Worm (Caenorhabditis elegans): Measurements from ENCODE around the gene F32D8.3.

The F32D8.3 gene

ce11 chrV:10874938-10875599 lies 11.6 kb upstream of the F32D8.3 start:
- TF ChIP-seq ces-1 (GFP tag; optimal IDR thresholded peaks at IDR 0.05) (peak; percentile 67), ceh-39 (tag; optimal IDR thresholded peaks at IDR 0.05) (no peak)

- no peak for TF ChIP-seq lin-13 (tag; optimal IDR thresholded peaks at IDR 0.05)
- no peak for TF ChIP-seq unc-62 (GFP tag; optimal IDR thresholded peaks at IDR 0.05)
- TF ChIP-seq ceh-43 (GFP tag; optimal IDR thresholded peaks at IDR 0.05) = no peak
- no peak for TF ChIP-seq ces-1 (GFP tag; optimal IDR thresholded peaks at IDR 0.05)
- no peak for TF ChIP-seq ham-2 (GFP tag; optimal IDR thresholded peaks at IDR 0.05)
- no peak for TF ChIP-seq elt-3 (tag; optimal IDR thresholded peaks at IDR 0.05)
- TF ChIP-seq blmp-1 (tag; optimal IDR thresholded peaks at IDR 0.05) = no peak
- TF ChIP-seq snpc-4 (tag; optimal IDR thresholded peaks at IDR 0.05) = no peak
Measured at ce11 chrV:10876512-10876911, 10.1 kb upstream of the F32D8.3 start.

DNA sequence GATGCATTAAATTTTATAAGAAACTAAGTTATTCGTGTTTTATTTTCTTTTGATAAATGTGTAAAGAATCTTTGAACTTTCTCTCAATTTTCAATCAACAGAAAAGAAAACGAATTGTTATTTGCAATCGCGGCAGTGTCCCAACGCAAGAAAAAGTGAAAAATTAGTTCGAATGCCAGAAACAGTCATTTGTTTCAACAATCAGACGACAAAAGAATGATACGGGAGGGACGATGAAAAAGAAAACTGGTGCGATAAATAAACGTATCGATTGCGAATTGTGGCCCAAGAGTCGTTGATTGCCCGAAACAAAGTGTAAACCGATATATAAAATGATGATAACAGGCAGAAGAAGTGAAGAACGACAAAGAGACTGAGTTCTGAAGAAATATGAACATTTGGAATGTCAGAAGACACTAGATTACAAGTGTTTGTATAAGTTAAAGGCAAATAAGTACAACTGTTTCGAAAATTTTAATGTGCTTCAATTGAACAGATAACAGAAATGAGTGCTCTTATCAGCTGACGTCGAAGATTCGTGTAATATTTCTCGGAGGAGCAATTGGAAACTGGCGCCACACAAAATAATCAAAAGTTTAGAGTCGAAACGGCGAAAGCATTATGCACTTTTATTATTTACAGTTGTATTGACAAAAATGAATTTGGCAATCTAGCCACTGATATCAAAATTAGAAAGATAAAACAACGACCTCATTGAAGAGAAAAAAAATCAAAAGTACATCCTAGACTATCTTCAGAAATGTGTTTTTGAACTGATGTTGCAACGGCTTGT lies 8.6 kb upstream of the F32D8.3 start:
- TF ChIP-seq nhr-12 (tag; optimal IDR thresholded peaks at IDR 0.05) = no peak
- no peak for TF ChIP-seq ceh-43 (GFP tag; optimal IDR thresholded peaks at IDR 0.05)
- TF ChIP-seq ceh-83 (GFP tag; optimal IDR thresholded peaks at IDR 0.05) = no peak
- TF ChIP-seq unc-62 (GFP tag; optimal IDR thresholded peaks at IDR 0.05) = no peak
- TF ChIP-seq unc-120 (tag; optimal IDR thresholded peaks at IDR 0.05; ENCODE audit: poor library complexity, severe bottlenecking) = no peak

DNA sequence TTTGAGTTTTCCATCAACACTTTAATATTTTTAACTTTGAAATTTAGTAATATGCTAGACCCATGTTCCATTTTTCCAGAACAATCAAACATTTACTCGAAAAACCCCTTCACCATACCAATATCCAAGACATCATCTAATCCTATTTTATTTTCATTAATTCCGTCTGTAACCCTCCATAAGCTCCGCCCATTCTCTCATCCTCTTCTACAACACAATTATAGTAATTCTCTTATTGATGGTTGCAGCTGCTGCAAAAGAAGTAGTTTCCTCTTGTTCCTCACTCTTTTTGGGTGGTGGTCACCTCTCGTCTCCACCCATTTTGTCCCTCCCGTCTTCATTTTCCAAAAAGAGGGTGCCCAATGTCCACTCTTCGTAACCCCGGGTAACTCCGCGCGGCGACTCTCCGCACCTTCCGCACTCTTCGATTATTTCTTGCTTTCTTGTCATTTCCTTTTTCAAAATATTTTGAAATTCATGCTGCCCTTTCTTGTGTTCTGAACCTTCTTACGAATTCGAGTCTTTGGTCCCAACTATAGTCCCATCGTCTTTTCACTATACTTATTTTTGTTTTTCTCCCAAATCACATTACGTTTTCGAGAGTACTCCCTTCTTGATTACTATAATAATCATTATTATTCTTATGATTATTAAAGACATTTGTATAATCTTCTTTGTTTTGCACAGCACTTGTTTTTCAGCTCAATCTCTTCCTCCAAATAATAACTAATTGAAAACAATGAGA lies 6.3 kb upstream of the F32D8.3 start, which contains the start of gene F32D8.1:
Gene F32D8.1 (plus strand): TSS at position 695 of the 745 bp plus-strand sequence.
- TF ChIP-seq drap-1 (GFP tag; optimal IDR thresholded peaks at IDR 0.05) = no peak
- TF ChIP-seq ces-1 (GFP tag; optimal IDR thresholded peaks at IDR 0.05) = peak; percentile 97
- no peak for TF ChIP-seq snpc-4 (tag; optimal IDR thresholded peaks at IDR 0.05)
- TF ChIP-seq nhr-12 (tag; optimal IDR thresholded peaks at IDR 0.05) = no peak
- TF ChIP-seq M03D4.4 (tag; optimal IDR thresholded peaks at IDR 0.05) = no peak
- no peak for TF ChIP-seq unc-120 (tag; optimal IDR thresholded peaks at IDR 0.05; ENCODE audit: poor library complexity, severe bottlenecking)

DNA sequence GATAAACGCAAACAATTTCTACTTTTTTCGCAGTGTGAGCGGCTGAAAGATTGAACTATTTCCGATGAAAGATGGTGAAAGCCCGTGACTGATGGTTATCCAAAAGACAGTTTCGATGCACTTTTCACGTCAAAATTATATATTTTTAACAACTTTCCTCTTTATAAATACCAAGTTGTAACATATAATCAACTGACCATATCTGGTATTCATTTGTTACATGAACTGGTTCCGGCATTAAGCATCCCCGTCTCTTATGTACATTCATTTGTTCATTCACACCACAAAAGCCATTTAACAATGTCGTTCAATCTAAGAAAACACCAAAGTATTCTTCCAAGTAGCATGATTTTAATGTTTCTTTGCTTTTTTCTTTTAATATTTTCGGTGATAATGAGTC lies 3.2 kb upstream of the F32D8.3 start, which contains the start of gene F32D8.2:
Gene F32D8.2 (plus strand): TSS at position 301 of the 400 bp plus-strand sequence.
- TF ChIP-seq hlh-1 (tag; optimal IDR thresholded peaks at IDR 0.05) (no peak), flh-1 (GFP tag; optimal IDR thresholded peaks at IDR 0.05) (no peak), zip-8 (tag; optimal IDR thresholded peaks at IDR 0.05) (no peak), elt-1 (tag; optimal IDR thresholded peaks at IDR 0.05; ENCODE audit: borderline replicate concordance, insufficient read depth) (no peak), pha-4 (tag; optimal IDR thresholded peaks at IDR 0.05) (no peak), nhr-76 (tag; optimal IDR thresholded peaks at IDR 0.05) (no peak), ztf-11 (tag; optimal IDR thresholded peaks at IDR 0.05) (no peak), unc-120 (tag; optimal IDR thresholded peaks at IDR 0.05; ENCODE audit: poor library complexity, severe bottlenecking) (no peak), blmp-1 (tag; optimal IDR thresholded peaks at IDR 0.05) (no peak), nhr-12 (tag; optimal IDR thresholded peaks at IDR 0.05) (no peak)

ce11 chrV:10887564-10887963 lies 927 bp downstream of the F32D8.3 start:
- TF ChIP-seq cnd-1 (tag; optimal IDR thresholded peaks at IDR 0.05) (no peak), unc-62 (GFP tag; optimal IDR thresholded peaks at IDR 0.05) (no peak), nhr-76 (tag; optimal IDR thresholded peaks at IDR 0.05) (no peak), nhr-237 (tag; optimal IDR thresholded peaks at IDR 0.05) (no peak), hlh-1 (tag; optimal IDR thresholded peaks at IDR 0.05) (no peak), ceh-43 (GFP tag; optimal IDR thresholded peaks at IDR 0.05) (no peak), lsy-2 (tag; optimal IDR thresholded peaks at IDR 0.05) (no peak), drap-1 (GFP tag; optimal IDR thresholded peaks at IDR 0.05) (no peak)

- no peak for TF ChIP-seq sem-2 (GFP tag; optimal IDR thresholded peaks at IDR 0.05)
- TF ChIP-seq unc-62 (GFP tag; optimal IDR thresholded peaks at IDR 0.05) = no peak
Measured at ce11 chrV:10888153-10888552, 1.5 kb downstream of the F32D8.3 start.

Data from whole organism, mixed stage, embryonic.